Worm (Caenorhabditis elegans): ENCODE results near the gene F41C6.4.

DNA sequence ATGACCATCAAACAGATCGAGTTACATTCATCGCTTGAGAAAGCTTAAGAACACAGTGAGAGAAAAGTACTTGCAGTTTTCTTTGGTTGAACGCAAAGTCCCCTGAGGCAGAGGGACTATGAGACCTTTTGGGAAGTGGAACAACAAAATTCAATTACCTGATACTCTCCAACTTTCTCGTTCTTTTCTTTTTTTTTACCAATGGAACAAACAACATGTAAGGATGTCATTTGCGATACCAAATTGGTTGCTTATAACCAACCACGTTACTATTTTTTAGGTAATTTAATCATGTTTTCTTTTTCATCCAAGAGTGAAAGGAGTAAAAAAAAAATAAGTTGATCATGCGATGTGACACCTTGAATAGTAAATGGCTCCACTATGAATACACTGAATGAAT lies 17.8 kb downstream of the F41C6.4 start:
- TF ChIP-seq tbx-2 (tag; optimal IDR thresholded peaks at IDR 0.05): no peak
- TF ChIP-seq mdl-1 (tag; optimal IDR thresholded peaks at IDR 0.05): no peak
- no peak for TF ChIP-seq nhr-28 (tag; optimal IDR thresholded peaks at IDR 0.05)
- no peak for TF ChIP-seq unc-62 (GFP tag; optimal IDR thresholded peaks at IDR 0.05)
- no peak for TF ChIP-seq ceh-28 (tag; optimal IDR thresholded peaks at IDR 0.05)
